Fruit fly (Drosophila melanogaster): Measurements from ENCODE around the gene CG45095.

CG45095 gene

DNA sequence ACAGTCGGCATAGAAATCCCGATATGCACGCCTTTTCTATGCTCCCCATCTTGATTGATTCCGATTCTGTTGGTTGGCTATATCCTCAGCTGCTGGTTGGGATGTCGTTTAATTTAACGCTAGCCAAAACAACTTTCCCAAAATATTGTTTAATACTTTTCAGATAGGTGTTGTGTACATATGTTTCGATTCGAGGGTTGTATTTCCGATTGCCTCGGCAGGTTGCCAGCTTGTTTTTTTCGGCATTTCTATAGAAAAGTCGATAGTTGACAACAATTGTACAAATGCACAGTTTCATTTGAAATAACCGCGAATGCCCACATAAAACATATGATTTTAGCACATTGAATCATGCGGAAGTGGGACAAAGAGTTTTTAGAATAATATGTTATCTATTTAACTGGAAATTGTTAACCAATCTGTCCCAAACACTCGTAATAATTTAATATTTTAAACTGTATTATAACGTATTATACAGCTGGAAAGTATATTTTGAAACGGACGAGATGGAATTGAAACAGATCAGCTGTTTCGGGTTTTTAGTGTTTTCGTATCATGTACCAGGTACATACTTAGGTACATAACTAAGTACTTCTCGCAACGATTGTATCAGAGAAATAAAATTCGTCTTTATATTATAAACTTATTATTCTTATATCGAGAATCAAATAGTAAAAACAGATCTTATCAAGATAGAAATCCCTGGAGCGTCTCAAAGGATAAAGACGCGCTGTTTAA lies 47.7 kb upstream of the CG45095 start, which contains the start of gene CG31109 (continued):
- TF ChIP-seq Sry-β (GFP tag; optimal IDR thresholded peaks at IDR 0.05) (peak; percentile 12), nom (GFP tag; optimal IDR thresholded peaks at IDR 0.05) (peak; percentile 3), CG14014 (GFP tag; IDR thresholded peaks at IDR 0.05) (peak; percentile 37; the same call in 1 of the 2 replicates), Oli (tag; optimal IDR thresholded peaks at IDR 0.05) (no peak), btn (GFP tag; optimal IDR thresholded peaks at IDR 0.05) (no peak), tll (GFP tag; optimal IDR thresholded peaks at IDR 0.05) (no peak), pho (GFP tag; optimal IDR thresholded peaks at IDR 0.05) (no peak), bbx (GFP tag; IDR thresholded peaks at IDR 0.05; ENCODE audit: partially characterized antibody) (peak; percentile 57), CG17612 (GFP tag; IDR thresholded peaks at IDR 0.05) (no peak), bsh (GFP tag; optimal IDR thresholded peaks at IDR 0.05) (no peak), lola (GFP tag; optimal IDR thresholded peaks at IDR 0.05) (peak in 1 of 3 experiments; percentile 5), chif (GFP tag; optimal IDR thresholded peaks at IDR 0.05) (no peak), CG11696 (GFP tag; IDR thresholded peaks at IDR 0.05) (no peak), cato (GFP tag; optimal IDR thresholded peaks at IDR 0.05; ENCODE audit: borderline replicate concordance) (no peak), Hr39 (optimal IDR thresholded peaks at IDR 0.05) (no peak), Doc2 (GFP tag; IDR thresholded peaks at IDR 0.05) (no peak), sr (GFP tag; IDR thresholded peaks at IDR 0.05) (no peak), CG10565 (GFP tag; optimal IDR thresholded peaks at IDR 0.05) (no peak), pb (GFP tag; optimal IDR thresholded peaks at IDR 0.05) (no peak), CG2120 (GFP tag; optimal IDR thresholded peaks at IDR 0.05) (peak; percentile 64), CG10462 (GFP tag; optimal IDR thresholded peaks at IDR 0.05) (no peak), Stat92E (GFP tag; optimal IDR thresholded peaks at IDR 0.05) (no peak), YL-1 (GFP tag; optimal IDR thresholded peaks at IDR 0.05) (peak; percentile 54), H15 (GFP tag; IDR thresholded peaks at IDR 0.05) (no peak), CG4328 (GFP tag; optimal IDR thresholded peaks at IDR 0.05) (peak; percentile 11), Nf-YC (tag; optimal IDR thresholded peaks at IDR 0.05) (peak; percentile 51), GATAe (GFP tag; conservative IDR thresholded peaks at IDR 0.05) (no peak), rib (GFP tag; IDR thresholded peaks at IDR 0.05) (no peak), HLH4C (GFP tag; IDR thresholded peaks at IDR 0.05; ENCODE audit: partially characterized antibody) (peak; percentile 40; the same call in 1 of the 3 replicates), CG6272 (GFP tag; IDR thresholded peaks at IDR 0.05) (no peak), E2f2 (GFP tag; IDR thresholded peaks at IDR 0.05) (peak; percentile 82), CG2202 (tag; optimal IDR thresholded peaks at IDR 0.05) (no peak), CG30020 (tag; optimal IDR thresholded peaks at IDR 0.05) (peak; percentile 92), CkIIα-i1 (GFP tag; IDR thresholded peaks at IDR 0.05) (no peak), CG11085 (GFP tag; IDR thresholded peaks at IDR 0.05) (no peak), hth (optimal IDR thresholded peaks at IDR 0.05) (no peak), amos (GFP tag; IDR thresholded peaks at IDR 0.05; ENCODE audit: partially characterized antibody) (peak; percentile 63; the same call in 1 of the 2 replicates), B-H1 (GFP tag; IDR thresholded peaks at IDR 0.05) (no peak), sens (GFP tag) (peak; percentile 86), CG32767 (GFP tag; IDR thresholded peaks at IDR 0.05) (0 out of 2 replicates have a peak, but pooled peaks have one; percentile 23), dpn (GFP tag; optimal IDR thresholded peaks at IDR 0.05) (peak in 1 of 2 experiments; percentile 4), CG31224 (GFP tag; IDR thresholded peaks at IDR 0.05) (no peak), CG8359 (GFP tag; optimal IDR thresholded peaks at IDR 0.05; ENCODE audit: borderline replicate concordance) (no peak), Meics (GFP tag; optimal IDR thresholded peaks at IDR 0.05) (peak; percentile 20), H2.0 (GFP tag; IDR thresholded peaks at IDR 0.05) (peak; percentile 35; the same call in 1 of the 2 replicates), CG6654 (GFP tag; optimal IDR thresholded peaks at IDR 0.05) (no peak), CG4730 (GFP tag; IDR thresholded peaks at IDR 0.05) (no peak), CG12104 (GFP tag; optimal IDR thresholded peaks at IDR 0.05) (no peak), zfh1 (GFP tag; IDR thresholded peaks at IDR 0.05) (no peak)

Data from whole organism, embryonic.